Worm (Caenorhabditis elegans) whole organism, L4/young adult: Measurements from ENCODE around the gene dmsr-11.

Experiments used
- dao-5 ChIP-seq: sonication (generic microtip); optimal IDR thresholded peaks from 2 replicates; lab custom pipeline; 2016; ENCODE audit warnings: missing genotype, missing genetic modification characterization, moderate library complexity, missing compliant biosample characterization
- him-1 ChIP-seq: sonication (generic microtip); optimal IDR thresholded peaks from 2 replicates; lab custom pipeline; 2016; ENCODE audit warnings: missing genotype, missing genetic modification reagents, missing genetic modification characterization, missing compliant biosample characterization

DNA sequence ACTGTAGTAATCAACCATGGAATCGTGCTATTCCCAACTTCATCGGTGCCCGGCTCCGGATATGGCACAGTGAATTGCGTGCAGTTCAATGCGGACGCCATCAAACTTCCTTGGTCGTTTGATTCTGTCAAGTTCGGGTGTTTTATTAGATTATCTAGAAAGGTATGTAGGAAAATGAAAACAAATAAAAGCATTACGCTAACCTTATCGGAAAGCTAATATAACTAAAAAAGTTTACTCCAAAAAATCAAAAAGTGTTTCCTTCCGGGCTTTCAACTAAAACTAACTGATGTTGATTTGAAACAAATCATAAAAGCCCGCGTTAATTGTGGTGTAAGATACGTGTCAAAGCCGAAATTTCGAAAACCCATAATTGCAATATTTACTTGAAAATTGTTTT is 15.9 kb upstream of the dmsr-11 start, which contains the start of gene dmsr-13:
- no peak for TF ChIP-seq him-1 (tag; lab: Kevin White, UChicago)
- no peak for TF ChIP-seq dao-5 (tag; lab: Kevin White, UChicago)
